Fruit fly (Drosophila melanogaster) whole organism, embryonic: Measurements from ENCODE around the gene Wee1.

Experiments
- Abd-B ChIP-seq: fragments of 200-800 bp; sonication (Bioruptor generic); optimal IDR thresholded peaks from 2 replicates; lab custom pipeline; 2018; ENCODE audit warnings: missing biosample characterization, mild to moderate bottlenecking, missing genetic modification characterization, moderate library complexity
- Adf1 ChIP-seq: fragments of 200-800 bp; sonication (Bioruptor generic); IDR thresholded peaks from 2 replicates; pipeline ENCODE4 v1.3.6; 2022; ENCODE audit warnings: missing biosample characterization, missing genetic modification characterization
- Awh ChIP-seq: fragments of 200-800 bp; sonication (Bioruptor generic); IDR thresholded peaks from 2 replicates; pipeline ENCODE4, ENCODE4 v1.3.6; 2022; ENCODE audit warnings: missing biosample characterization, missing genetic modification characterization
- Bdp1 ChIP-seq: fragments of 200-800 bp; sonication (Bioruptor generic); optimal IDR thresholded peaks from 3 replicates; lab custom pipeline; 2016; ENCODE audit warnings: missing biosample characterization, missing genetic modification characterization
- CG12391 ChIP-seq: fragments of 200-800 bp; sonication (Bioruptor generic); optimal IDR thresholded peaks from 3 replicates; lab custom pipeline; 2018; ENCODE audit warnings: missing biosample characterization, mild to moderate bottlenecking, missing genetic modification characterization, moderate library complexity
- CG12659 ChIP-seq: fragments of 200-800 bp; sonication (Bioruptor generic); optimal IDR thresholded peaks from 3 replicates; lab custom pipeline; 2017; ENCODE audit warnings: mild to moderate bottlenecking, missing biosample characterization, missing genetic modification reagents, missing genetic modification characterization
- CG15073 ChIP-seq: fragments of 200-800 bp; sonication (Bioruptor generic); optimal IDR thresholded peaks from 2 replicates; lab custom pipeline; 2016; ENCODE audit warnings: missing biosample characterization, missing genetic modification characterization
- CG15479 ChIP-seq: fragments of 200-800 bp; sonication (Bioruptor generic); optimal IDR thresholded peaks from 3 replicates; lab custom pipeline; 2019; ENCODE audit warnings: missing biosample characterization, mild to moderate bottlenecking, missing genetic modification characterization, moderate library complexity
- CG1602 ChIP-seq: fragments of 200-800 bp; sonication (Bioruptor generic); optimal IDR thresholded peaks from 3 replicates; lab custom pipeline; 2016; ENCODE audit warnings: missing biosample characterization, missing genetic modification characterization
- CG17385 ChIP-seq: fragments of 200-800 bp; sonication (Bioruptor generic); optimal IDR thresholded peaks from 3 replicates; lab custom pipeline; 2018; ENCODE audit warnings: missing biosample characterization, mild to moderate bottlenecking, missing genetic modification characterization
- CG17612 ChIP-seq: fragments of 200-800 bp; sonication (Bioruptor generic); IDR thresholded peaks from 2 replicates; pipeline ENCODE4 v1.3.6; 2022; ENCODE audit warnings: missing biosample characterization, missing genetic modification characterization
- CG17802 ChIP-seq: fragments of 200-800 bp; sonication (Bioruptor generic); optimal IDR thresholded peaks from 2 replicates; lab custom pipeline; 2018; ENCODE audit warnings: missing biosample characterization, mild to moderate bottlenecking, missing genetic modification characterization, moderate library complexity
- CG2129 ChIP-seq: fragments of 200-800 bp; sonication (Bioruptor generic); IDR thresholded peaks from 2 replicates; pipeline ENCODE4 v1.3.6; 2022; ENCODE audit warnings: missing biosample characterization, missing genetic modification characterization; ENCODE audit not compliant: partially characterized antibody
- CG31224 ChIP-seq: fragments of 200-800 bp; sonication (Bioruptor generic); IDR thresholded peaks from 2 replicates; pipeline ENCODE4 v1.3.6; 2022; ENCODE audit warnings: missing biosample characterization, missing genetic modification characterization
- CG34224 ChIP-seq: fragments of 200-800 bp; sonication (Bioruptor generic); IDR thresholded peaks from 3 replicates; pipeline ENCODE4 v1.3.6; 2022; ENCODE audit warnings: missing biosample characterization, missing genetic modification characterization; ENCODE audit not compliant: partially characterized antibody
- CG42726 ChIP-seq: fragments of 200-800 bp; sonication (Bioruptor generic); IDR thresholded peaks from 2 replicates; pipeline ENCODE4 v1.3.6; 2022; ENCODE audit warnings: missing biosample characterization, missing genetic modification characterization; ENCODE audit not compliant: partially characterized antibody
- CG6254 ChIP-seq: fragments of 200-800 bp; sonication (Bioruptor generic); optimal IDR thresholded peaks from 3 replicates; lab custom pipeline; 2017; ENCODE audit warnings: mild to moderate bottlenecking, missing biosample characterization, missing genetic modification reagents, missing genetic modification characterization
- CG6683 ChIP-seq: fragments of 200-800 bp; sonication (Bioruptor generic); optimal IDR thresholded peaks from 2 replicates; lab custom pipeline; 2017; ENCODE audit warnings: missing biosample characterization, mild to moderate bottlenecking, missing genetic modification characterization, missing genetic modification reagents
- CG6813 ChIP-seq: fragments of 200-800 bp; sonication (Bioruptor generic); optimal IDR thresholded peaks from 2 replicates; lab custom pipeline; 2017; ENCODE audit warnings: missing biosample characterization, missing genetic modification characterization, mild to moderate bottlenecking, moderate library complexity, missing genetic modification reagents
- CG7987 ChIP-seq: fragments of 200-800 bp; sonication (Bioruptor generic); optimal IDR thresholded peaks from 2 replicates; lab custom pipeline; 2018; ENCODE audit warnings: missing biosample characterization, mild to moderate bottlenecking, missing genetic modification characterization, moderate library complexity
- CG8089 ChIP-seq: fragments of 200-800 bp; sonication (Bioruptor generic); optimal IDR thresholded peaks from 3 replicates; lab custom pipeline; 2016; ENCODE audit warnings: missing biosample characterization, missing genetic modification characterization
- CG8290 ChIP-seq, 3 experiments: fragments of 200-800 bp; sonication (Bioruptor generic); optimal IDR thresholded peaks; 2 replicates each; lab custom pipeline; 2016 to 2019; ENCODE audit warnings: missing biosample characterization in 3 of 3, missing genetic modification characterization in 3 of 3, mild to moderate bottlenecking in 2 of 3, moderate library complexity in 1 of 3
- CG9876 ChIP-seq: fragments of 200-800 bp; sonication (Bioruptor generic); optimal IDR thresholded peaks from 2 replicates; lab custom pipeline; 2016; ENCODE audit warnings: missing biosample characterization, missing genetic modification characterization
- CrebB ChIP-seq: fragments of 200-800 bp; sonication (Bioruptor generic); optimal IDR thresholded peaks from 3 replicates; lab custom pipeline; 2018; ENCODE audit warnings: missing biosample characterization, mild to moderate bottlenecking, missing genetic modification characterization
- Dbx ChIP-seq: fragments of 200-800 bp; sonication (Bioruptor generic); IDR thresholded peaks from 3 replicates; pipeline ENCODE4 v1.3.6; 2022; ENCODE audit warnings: missing biosample characterization, missing genetic modification characterization
- Dip2 ChIP-seq: fragments of 200-800 bp; sonication (Bioruptor generic); IDR thresholded peaks from 2 replicates; pipeline ENCODE4 v1.3.6; 2022; ENCODE audit warnings: missing biosample characterization, missing genetic modification characterization
- Ets65A ChIP-seq: fragments of 200-800 bp; sonication (Bioruptor generic); peaks from one replicate; lab custom pipeline; 2016; ENCODE audit warnings: missing biosample characterization, missing genetic modification characterization
- GATAe ChIP-seq: fragments of 200-800 bp; sonication (Bioruptor generic); conservative IDR thresholded peaks from 2 replicates; pipeline ENCODE4 v1.3.6; 2022; ENCODE audit warnings: missing biosample characterization, missing genetic modification characterization
- H2.0 ChIP-seq: fragments of 200-800 bp; sonication (Bioruptor generic); IDR thresholded peaks from 2 replicates; pipeline ENCODE4 v1.3.6; 2022; ENCODE audit warnings: missing biosample characterization, missing genetic modification characterization
- Lim3 ChIP-seq: fragments of 200-800 bp; sonication (Bioruptor generic); IDR thresholded peaks from 2 replicates; pipeline ENCODE4 v1.3.6; 2022; ENCODE audit warnings: missing biosample characterization, missing genetic modification characterization
- Myb ChIP-seq: fragments of 200-800 bp; sonication (Bioruptor generic); optimal IDR thresholded peaks from 2 replicates; lab custom pipeline; 2016; ENCODE audit warnings: missing biosample characterization, missing genetic modification characterization
- Scr ChIP-seq: fragments of 200-800 bp; sonication (Bioruptor generic); IDR thresholded peaks from 2 replicates; pipeline ENCODE4 v1.3.6; 2022; ENCODE audit warnings: missing biosample characterization, missing genetic modification characterization; ENCODE audit not compliant: partially characterized antibody
- Sry-δ ChIP-seq: fragments of 200-800 bp; sonication (Bioruptor generic); optimal IDR thresholded peaks from 2 replicates; lab custom pipeline; 2016; ENCODE audit warnings: missing biosample characterization, missing genetic modification characterization
- Tbp ChIP-seq: fragments of >200 bp; optimal IDR thresholded peaks from 2 replicates; lab custom pipeline; 2018; ENCODE audit warnings: missing biosample characterization, missing genetic modification characterization
- Xbp1 ChIP-seq: fragments of 200-800 bp; sonication (Bioruptor generic); optimal IDR thresholded peaks from 3 replicates; lab custom pipeline; 2016; ENCODE audit warnings: missing biosample characterization, mild to moderate bottlenecking, missing genetic modification characterization
- abd-A ChIP-seq: fragments of 200-800 bp; sonication (Bioruptor generic); optimal IDR thresholded peaks from 3 replicates; lab custom pipeline; 2019; ENCODE audit warnings: missing biosample characterization, mild to moderate bottlenecking, missing genetic modification characterization, moderate library complexity
- crp ChIP-seq, 2 experiments: fragments of 200-800 bp; sonication (Bioruptor generic); optimal IDR thresholded peaks; 2 replicates in 1 of 2; 3 replicates in 1 of 2; lab custom pipeline; 2017; ENCODE audit warnings: missing biosample characterization in 2 of 2, missing genetic modification characterization in 2 of 2, mild to moderate bottlenecking in 1 of 2, moderate library complexity in 1 of 2
- fd102C ChIP-seq: fragments of 200-800 bp; sonication (Bioruptor generic); optimal IDR thresholded peaks from 2 replicates; lab custom pipeline; 2018; ENCODE audit warnings: missing biosample characterization, mild to moderate bottlenecking, missing genetic modification characterization, moderate library complexity
- ftz-f1 ChIP-seq: fragments of 200-800 bp; sonication (Bioruptor generic); optimal IDR thresholded peaks from 2 replicates; lab custom pipeline; 2016; ENCODE audit warnings: missing biosample characterization, missing genetic modification characterization
- ham ChIP-seq: fragments of 200-800 bp; sonication (Bioruptor generic); IDR thresholded peaks from 2 replicates; pipeline ENCODE4 v1.3.6; 2022; ENCODE audit warnings: missing biosample characterization, missing genetic modification characterization
- mam ChIP-seq: fragments of 200-800 bp; sonication (Bioruptor generic); optimal IDR thresholded peaks from 3 replicates; lab custom pipeline; 2016; ENCODE audit warnings: missing biosample characterization, missing genetic modification characterization
- nerfin-2 ChIP-seq: fragments of 200-800 bp; sonication (Bioruptor generic); IDR thresholded peaks from 2 replicates; pipeline ENCODE4 v1.3.6; 2022; ENCODE audit warnings: missing biosample characterization, missing genetic modification characterization; ENCODE audit not compliant: partially characterized antibody
- rib ChIP-seq: fragments of 200-800 bp; sonication (Bioruptor generic); IDR thresholded peaks from 2 replicates; pipeline ENCODE4 v1.3.6; 2022; ENCODE audit warnings: missing biosample characterization, missing genetic modification characterization
- row ChIP-seq: fragments of 200-800 bp; sonication (Bioruptor generic); IDR thresholded peaks from 3 replicates; pipeline ENCODE4 v1.3.6; 2022; ENCODE audit warnings: missing biosample characterization, missing genetic modification characterization
- schlank ChIP-seq: fragments of 200-800 bp; sonication (Bioruptor generic); optimal IDR thresholded peaks from 2 replicates; lab custom pipeline; 2018; ENCODE audit warnings: missing biosample characterization, mild to moderate bottlenecking, missing genetic modification characterization
- sens-2 ChIP-seq: fragments of 200-800 bp; sonication (Bioruptor generic); IDR thresholded peaks from 2 replicates; pipeline ENCODE4 v1.3.6; 2022; ENCODE audit warnings: missing biosample characterization, missing genetic modification characterization
- tgo ChIP-seq: fragments of 200-800 bp; sonication (Bioruptor generic); IDR thresholded peaks from 3 replicates; pipeline ENCODE4 v1.3.6; 2022; ENCODE audit warnings: missing biosample characterization, missing genetic modification characterization
- trem ChIP-seq: fragments of 200-800 bp; optimal IDR thresholded peaks from 3 replicates; lab custom pipeline; 2019; ENCODE audit warnings: missing biosample characterization, mild to moderate bottlenecking, missing genetic modification characterization, moderate library complexity
- tx ChIP-seq: fragments of 200-800 bp; sonication (Bioruptor generic); optimal IDR thresholded peaks from 2 replicates; lab custom pipeline; 2016; ENCODE audit warnings: missing biosample characterization, missing genetic modification characterization
- zen ChIP-seq: fragments of 200-800 bp; sonication (Bioruptor generic); optimal IDR thresholded peaks from 3 replicates; lab custom pipeline; 2018; ENCODE audit warnings: missing biosample characterization, mild to moderate bottlenecking, missing genetic modification characterization, moderate library complexity

Wee1 gene

dm6 chr2L:6956725-6957124, 42.8 kb upstream of the Wee1 start, which contains the start of the genes CG13775 and CG3430 (continued):
- TF ChIP-seq CG6813 (GFP tag; lab: Kevin White, UChicago) (no peak), CG6683 (GFP tag; lab: Kevin White, UChicago) (no peak), mam (GFP tag; lab: Kevin White, UChicago) (peak; percentile 52), Awh (GFP tag; lab: Robert Waterston, UW) (no peak), Lim3 (GFP tag; lab: Robert Waterston, UW) (no peak), CG34224 (GFP tag; lab: Robert Waterston, UW) (peak; percentile 71), zen (tag; lab: Kevin White, UChicago) (no peak), sens-2 (no peak), CG8089 (GFP tag; lab: Kevin White, UChicago) (no peak), trem (tag; lab: Kevin White, UChicago) (peak; percentile 23), Sry-δ (GFP tag; lab: Kevin White, UChicago) (peak; percentile 93), CG31224 (no peak), row (peak; percentile 91), CG9876 (GFP tag; lab: Kevin White, UChicago) (peak; percentile 15), CG17802 (tag; lab: Kevin White, UChicago) (no peak), Adf1 (GFP tag; lab: Robert Waterston, UW) (peak; percentile 71), CG42726 (GFP tag; lab: Robert Waterston, UW) (peak; percentile 66; the same call in 1 of the 2 replicates), Scr (GFP tag; lab: Robert Waterston, UW) (peak; percentile 67), GATAe (GFP tag; lab: Robert Waterston, UW) (no peak), CG15479 (GFP tag; lab: Kevin White, UChicago) (peak; percentile 33), Bdp1 (GFP tag; lab: Kevin White, UChicago) (no peak), CG2129 (peak; percentile 37; the same call in 1 of the 2 replicates), CG17385 (GFP tag; lab: Kevin White, UChicago) (peak; percentile 39), abd-A (tag; lab: Kevin White, UChicago) (no peak), ftz-f1 (GFP tag; lab: Kevin White, UChicago) (peak; percentile 0), Ets65A (GFP tag; lab: Kevin White, UChicago) (peak; percentile 98), nerfin-2 (GFP tag; lab: Robert Waterston, UW) (no peak), CG7987 (GFP tag; lab: Kevin White, UChicago) (peak; percentile 30), fd102C (GFP tag; lab: Kevin White, UChicago) (no peak), CG6254 (no peak), CG8290 (GFP tag; optimal IDR thresholded peaks at IDR 0.05; lab: Kevin White, UChicago) (peak; percentile 3), CG8290 (tag; optimal IDR thresholded peaks at IDR 0.05; lab: Kevin White, UChicago) (peak in 1 of 2 experiments; percentile 62), CG15073 (no peak), ham (no peak), CG12659 (GFP tag; lab: Kevin White, UChicago) (peak; percentile 44), Myb (peak; percentile 41), tx (no peak), rib (GFP tag; lab: Robert Waterston, UW) (0 out of 2 replicates have a peak, but pooled peaks have one; percentile 12), crp (GFP tag; optimal IDR thresholded peaks at IDR 0.05; lab: Kevin White, UChicago) (peak; percentile 28 to 84), CG17612 (GFP tag; lab: Robert Waterston, UW) (no peak), Xbp1 (peak; percentile 19), schlank (tag; lab: Kevin White, UChicago) (no peak), H2.0 (GFP tag; lab: Robert Waterston, UW) (no peak), Dbx (GFP tag; lab: Robert Waterston, UW) (peak; percentile 65; the same call in 1 of the 3 replicates), CG12391 (tag; lab: Kevin White, UChicago) (peak; percentile 38), Tbp (no peak), Abd-B (no peak), CG1602 (no peak), Dip2 (GFP tag; lab: Robert Waterston, UW) (no peak), tgo (GFP tag; lab: Robert Waterston, UW) (no peak), CrebB (tag; lab: Kevin White, UChicago) (no peak)
